Worm (Caenorhabditis elegans): ENCODE data around the gene Y60C6A.3.
"Not testable (repeated sequence)": the region's sequence is repeated elsewhere in the genome, so short reads cannot be mapped to it uniquely, and the experiment has no call there.

Gene Y60C6A.3

ce11 chrV:4755308-4756029 lies 30.1 kb upstream of the Y60C6A.3 start, which contains the start of gene pgl-3:
Gene pgl-3 (plus strand): TSS chrV:4755979.
- TF ChIP-seq scrt-1 (GFP tag; IDR thresholded peaks at IDR 0.05) (no peak), tbx-11 (GFP tag; IDR thresholded peaks at IDR 0.05) (no peak), hnd-1 (tag; optimal IDR thresholded peaks at IDR 0.05) (no peak), aly-1 (tag; optimal IDR thresholded peaks at IDR 0.05) (no peak), ets-7 (tag; optimal IDR thresholded peaks at IDR 0.05) (no peak), ceh-13 (GFP tag; optimal IDR thresholded peaks at IDR 0.05) (no peak), pes-1 (GFP tag; IDR thresholded peaks at IDR 0.05) (no peak), ama-1 (optimal IDR thresholded peaks at IDR 0.05) (no peak)

- TF ChIP-seq hmg-4 (GFP tag; optimal IDR thresholded peaks at IDR 0.05): no peak
- TF ChIP-seq ceh-13 (GFP tag; optimal IDR thresholded peaks at IDR 0.05): no peak
- TF ChIP-seq ama-1 (optimal IDR thresholded peaks at IDR 0.05): no peak
- TF ChIP-seq ets-7 (tag; optimal IDR thresholded peaks at IDR 0.05): no peak
- no peak for TF ChIP-seq pes-1 (GFP tag; IDR thresholded peaks at IDR 0.05)
- TF ChIP-seq aly-1 (tag; optimal IDR thresholded peaks at IDR 0.05): no peak
- TF ChIP-seq scrt-1 (GFP tag; IDR thresholded peaks at IDR 0.05): no peak
- TF ChIP-seq tbx-11 (GFP tag; IDR thresholded peaks at IDR 0.05): no peak
- TF ChIP-seq sea-1 (GFP tag; conservative IDR thresholded peaks at IDR 0.05): no peak
- TF ChIP-seq tbx-37 (GFP tag; conservative IDR thresholded peaks at IDR 0.05): no peak
- TF ChIP-seq tra-4 (tag; optimal IDR thresholded peaks at IDR 0.05): no peak
- no peak for TF ChIP-seq hmbx-1 (tag; optimal IDR thresholded peaks at IDR 0.05)
- TF ChIP-seq F13C5.2 (tag; optimal IDR thresholded peaks at IDR 0.05): no peak
- TF ChIP-seq ceh-36 (tag; optimal IDR thresholded peaks at IDR 0.05): no peak
These were observed 27.6 kb upstream of the Y60C6A.3 start for ce11 chrV:4758019-4758418.

- TF ChIP-seq flt-1 (GFP tag; IDR thresholded peaks at IDR 0.05) (no peak), ceh-36 (tag; optimal IDR thresholded peaks at IDR 0.05) (no peak)
These were observed 27.1 kb upstream of the Y60C6A.3 start for ce11 chrV:4758540-4758939.

- not testable (repeated sequence) for TF ChIP-seq scrt-1 (GFP tag; IDR thresholded peaks at IDR 0.05); ama-1 (optimal IDR thresholded peaks at IDR 0.05); tbx-11 (GFP tag; IDR thresholded peaks at IDR 0.05)
These were observed 24.9 kb upstream of the Y60C6A.3 start, which contains the start of gene bgnt-1.4 for ce11 chrV:4760674-4761073. Gene bgnt-1.4 (plus strand): TSS chrV:4760974.

DNA sequence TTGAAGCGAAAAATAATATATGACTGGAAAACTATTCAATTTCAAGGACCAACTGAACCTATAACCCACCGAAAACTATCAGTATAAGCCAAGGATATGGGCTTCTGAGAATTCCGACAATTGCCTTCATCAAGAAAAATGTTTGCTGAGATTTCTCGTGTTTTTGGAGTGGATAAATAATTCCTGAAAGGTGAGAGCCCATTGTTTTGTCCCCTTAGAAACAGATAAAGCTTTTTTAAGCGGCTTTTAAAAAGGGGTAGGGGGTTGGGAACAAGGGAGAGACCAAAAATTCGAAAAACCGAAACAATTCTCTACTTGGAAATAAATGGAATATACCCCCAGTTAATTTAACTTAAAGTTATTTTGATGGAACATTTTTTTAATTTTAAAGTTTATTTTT lies 19.1 kb upstream of the Y60C6A.3 start, which contains the start of gene C18G1.8:
TSS of gene C18G1.8 (minus strand) at position 101 of the 400 bp plus-strand sequence.
- TF ChIP-seq F13C5.2 (tag; optimal IDR thresholded peaks at IDR 0.05) (no peak), flt-1 (GFP tag; IDR thresholded peaks at IDR 0.05) (no peak), ceh-36 (tag; optimal IDR thresholded peaks at IDR 0.05) (no peak), aly-1 (tag; optimal IDR thresholded peaks at IDR 0.05) (no peak), ceh-13 (GFP tag; optimal IDR thresholded peaks at IDR 0.05) (no peak), B0310.2 (tag; optimal IDR thresholded peaks at IDR 0.05) (no peak), ets-7 (tag; optimal IDR thresholded peaks at IDR 0.05) (no peak), tra-4 (tag; optimal IDR thresholded peaks at IDR 0.05) (no peak), hmbx-1 (tag; optimal IDR thresholded peaks at IDR 0.05) (no peak), ama-1 (optimal IDR thresholded peaks at IDR 0.05) (no peak), scrt-1 (GFP tag; IDR thresholded peaks at IDR 0.05) (no peak), tbx-37 (GFP tag; conservative IDR thresholded peaks at IDR 0.05) (no peak), pes-1 (GFP tag; IDR thresholded peaks at IDR 0.05) (no peak), hnd-1 (tag; optimal IDR thresholded peaks at IDR 0.05) (no peak), sea-1 (GFP tag; conservative IDR thresholded peaks at IDR 0.05) (no peak)

ce11 chrV:4769633-4770032 lies 16.0 kb upstream of the Y60C6A.3 start, which contains the start of gene C18G1.9:
Gene C18G1.9 (minus strand): TSS chrV:4769733.
- no peak for TF ChIP-seq tbx-11 (GFP tag; IDR thresholded peaks at IDR 0.05)
- TF ChIP-seq pes-1 (GFP tag; IDR thresholded peaks at IDR 0.05): no peak
- TF ChIP-seq hnd-1 (tag; optimal IDR thresholded peaks at IDR 0.05): no peak
- no peak for TF ChIP-seq B0310.2 (tag; optimal IDR thresholded peaks at IDR 0.05)
- no peak for TF ChIP-seq flt-1 (GFP tag; IDR thresholded peaks at IDR 0.05)
- TF ChIP-seq hmg-4 (GFP tag; optimal IDR thresholded peaks at IDR 0.05): no peak
- TF ChIP-seq tbx-37 (GFP tag; conservative IDR thresholded peaks at IDR 0.05): no peak
- TF ChIP-seq ceh-36 (tag; optimal IDR thresholded peaks at IDR 0.05): no peak

DNA sequence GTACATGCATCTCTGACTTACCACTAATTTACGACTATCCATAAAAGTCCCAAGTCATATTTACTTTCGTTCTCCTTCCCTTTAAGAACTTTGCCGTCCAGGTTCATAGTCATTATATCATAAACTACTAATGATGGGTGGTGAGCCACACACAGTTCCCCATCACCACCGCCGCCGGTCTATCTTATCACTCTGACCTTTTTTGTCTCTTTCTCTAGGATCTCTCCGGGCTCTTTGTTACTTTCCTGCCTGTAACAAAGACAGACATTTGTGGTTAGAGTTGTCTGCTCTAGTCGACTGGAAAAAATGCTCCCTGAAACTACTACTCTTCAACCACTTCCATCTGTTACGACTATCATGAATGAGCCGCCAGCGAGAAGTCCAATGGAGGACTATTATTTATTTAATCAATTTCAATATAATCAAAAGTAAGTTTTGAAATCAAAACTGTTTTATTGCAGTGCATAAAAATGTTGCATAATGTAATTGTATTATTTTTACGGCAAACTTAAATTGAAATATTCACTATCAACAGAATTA lies 15.1 kb upstream of the Y60C6A.3 start, which contains the start of gene elt-7:
TSS of gene elt-7 (plus strand) at position 263 of the 540 bp plus-strand sequence.
- TF ChIP-seq tbx-11 (GFP tag; IDR thresholded peaks at IDR 0.05) (no peak), hmg-4 (GFP tag; optimal IDR thresholded peaks at IDR 0.05) (no peak), pes-1 (GFP tag; IDR thresholded peaks at IDR 0.05) (no peak), tra-4 (tag; optimal IDR thresholded peaks at IDR 0.05) (no peak), flt-1 (GFP tag; IDR thresholded peaks at IDR 0.05) (no peak), tbx-37 (GFP tag; conservative IDR thresholded peaks at IDR 0.05) (no peak), ets-7 (tag; optimal IDR thresholded peaks at IDR 0.05) (no peak), ama-1 (optimal IDR thresholded peaks at IDR 0.05) (no peak), hnd-1 (tag; optimal IDR thresholded peaks at IDR 0.05) (no peak), B0310.2 (tag; optimal IDR thresholded peaks at IDR 0.05) (no peak), F13C5.2 (tag; optimal IDR thresholded peaks at IDR 0.05) (no peak), sea-1 (GFP tag; conservative IDR thresholded peaks at IDR 0.05) (no peak), aly-1 (tag; optimal IDR thresholded peaks at IDR 0.05) (no peak), scrt-1 (GFP tag; IDR thresholded peaks at IDR 0.05) (no peak), hmbx-1 (tag; optimal IDR thresholded peaks at IDR 0.05) (no peak)

DNA sequence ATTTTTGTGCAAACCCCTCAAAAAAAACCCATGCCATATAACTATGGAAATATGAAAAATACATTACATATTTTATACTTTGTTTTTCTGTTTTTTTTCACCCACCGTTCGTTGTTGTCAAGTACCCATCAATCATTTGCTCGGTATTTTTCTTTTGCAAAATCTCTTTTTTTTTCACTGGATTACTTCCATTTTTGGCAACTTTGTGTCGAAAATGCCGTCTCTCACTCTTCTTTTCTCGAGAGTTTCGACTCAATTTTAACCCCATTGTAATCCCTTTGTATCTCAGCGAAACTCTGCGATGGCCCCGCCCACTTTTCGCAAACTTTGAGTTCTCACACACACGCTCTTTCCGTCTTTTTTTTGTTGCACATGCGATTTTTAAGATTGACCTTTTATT lies 10.5 kb upstream of the Y60C6A.3 start:
- TF ChIP-seq scrt-1 (GFP tag; IDR thresholded peaks at IDR 0.05) (no peak), tbx-11 (GFP tag; IDR thresholded peaks at IDR 0.05) (no peak), tra-4 (tag; optimal IDR thresholded peaks at IDR 0.05) (no peak), flt-1 (GFP tag; IDR thresholded peaks at IDR 0.05) (no peak), sea-1 (GFP tag; conservative IDR thresholded peaks at IDR 0.05) (no peak), tbx-37 (GFP tag; conservative IDR thresholded peaks at IDR 0.05) (no peak), hnd-1 (tag; optimal IDR thresholded peaks at IDR 0.05) (no peak), ceh-13 (GFP tag; optimal IDR thresholded peaks at IDR 0.05) (no peak), hmbx-1 (tag; optimal IDR thresholded peaks at IDR 0.05) (no peak), ama-1 (optimal IDR thresholded peaks at IDR 0.05) (no peak), B0310.2 (tag; optimal IDR thresholded peaks at IDR 0.05) (no peak), ceh-36 (tag; optimal IDR thresholded peaks at IDR 0.05) (no peak), hmg-4 (GFP tag; optimal IDR thresholded peaks at IDR 0.05) (no peak), ets-7 (tag; optimal IDR thresholded peaks at IDR 0.05) (no peak), aly-1 (tag; optimal IDR thresholded peaks at IDR 0.05) (no peak), F13C5.2 (tag; optimal IDR thresholded peaks at IDR 0.05) (no peak), pes-1 (GFP tag; IDR thresholded peaks at IDR 0.05) (no peak)

All from whole organism, early embryonic.